Worm (Caenorhabditis elegans): ENCODE results near the gene ntl-3.

DNA sequence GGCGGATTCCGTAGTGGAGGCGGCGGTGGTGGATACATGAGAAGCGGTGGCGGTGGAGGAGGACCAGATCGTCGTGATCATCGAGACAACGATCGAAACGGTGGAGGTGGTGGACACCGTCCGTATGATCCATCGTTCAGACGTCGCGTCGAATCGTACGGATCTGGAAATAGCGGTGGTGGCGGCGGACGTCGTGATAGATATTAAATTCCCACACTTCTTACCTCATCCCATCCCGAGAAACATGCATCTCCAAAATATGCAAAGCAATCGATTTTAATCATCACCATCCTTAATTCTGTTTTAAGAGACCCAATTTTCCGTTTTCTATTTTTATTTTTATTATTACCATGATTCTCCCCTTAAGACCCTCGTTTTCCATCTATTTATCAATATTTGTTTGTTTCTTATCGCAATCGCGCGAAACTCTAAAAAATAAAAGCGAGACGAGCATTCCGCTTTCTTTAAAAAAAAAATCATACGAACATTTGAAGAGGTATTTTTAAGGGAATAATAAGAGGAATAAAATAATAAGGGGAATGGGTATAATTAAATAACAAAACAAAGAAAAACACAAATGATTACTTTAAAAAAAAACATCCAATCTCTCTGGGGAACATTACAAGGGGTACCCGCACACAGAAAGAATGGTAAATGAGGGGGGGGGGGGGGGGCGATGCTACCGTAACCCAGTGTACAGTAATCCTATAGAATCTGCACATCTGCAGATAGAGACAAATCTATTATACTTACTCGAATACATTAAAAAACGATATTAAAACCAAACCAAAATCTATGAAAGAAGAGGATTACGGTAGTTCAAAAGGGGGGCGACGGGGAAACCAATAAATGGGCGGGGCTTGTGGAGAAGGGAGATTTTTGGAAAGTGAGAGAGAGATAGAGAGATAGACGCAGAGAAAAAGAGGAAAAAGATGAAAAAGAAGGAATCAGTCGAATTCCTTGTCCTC, 15.5 kb downstream of the ntl-3 start:
- TF ChIP-seq ceh-14 (tag; optimal IDR thresholded peaks at IDR 0.05) (no peak), unc-3 (GFP tag; conservative IDR thresholded peaks at IDR 0.05) (no peak), unc-3 (tag; optimal IDR thresholded peaks at IDR 0.05) (no peak)
